Fruit fly (Drosophila melanogaster): ENCODE data around the gene CG3942.

- no peak for TF ChIP-seq CG9817 (tag; optimal IDR thresholded peaks at IDR 0.05)
- TF ChIP-seq gce (GFP tag; IDR thresholded peaks at IDR 0.05): no peak
- no peak for TF ChIP-seq Med (GFP tag)
- no peak for TF ChIP-seq Mad (GFP tag; optimal IDR thresholded peaks at IDR 0.05)
- no peak for TF ChIP-seq CG4328 (GFP tag; optimal IDR thresholded peaks at IDR 0.05)
- no peak for TF ChIP-seq CG1024 (GFP tag; IDR thresholded peaks at IDR 0.05)
- no peak for TF ChIP-seq eyg (GFP tag; optimal IDR thresholded peaks at IDR 0.05)
- TF ChIP-seq Kr (GFP tag; optimal IDR thresholded peaks at IDR 0.05): no peak
- TF ChIP-seq CG6683 (GFP tag; optimal IDR thresholded peaks at IDR 0.05): no peak
- TF ChIP-seq CG14050 (GFP tag; IDR thresholded peaks at IDR 0.05): no peak
Measured at dm6 chr3R:12269889-12270403, 16.0 kb downstream of the CG3942 start.

Measured in whole organism, embryonic.